Worm (Caenorhabditis elegans) whole organism, young adult: ENCODE results near the gene col-83.

ENCODE experiments used
- B0019.2 ChIP-seq: fragments of 200-800 bp; sonication (Bioruptor generic); conservative IDR thresholded peaks from 2 replicates; pipeline ENCODE4 v1.3.6; 2022; ENCODE audit warnings: missing genetic modification reagents, missing genetic modification characterization, missing compliant biosample characterization
- ZK185.1 ChIP-seq: sonication (generic microtip); optimal IDR thresholded peaks from 2 replicates; lab custom pipeline; 2016; ENCODE audit warnings: mild to moderate bottlenecking, missing genetic modification characterization, missing compliant biosample characterization; ENCODE audit not compliant: poor library complexity, severe bottlenecking
- ama-1 ChIP-seq, 3 experiments: fragments of 150-350 bp in 1 of 3; sonication (generic microtip) in 2 of 3; optimal IDR thresholded peaks; 2 replicates each; lab custom pipeline; 2014 to 2018; ENCODE audit warnings: missing biosample characterization in 2 of 3, missing genetic modification characterization in 2 of 3, missing genetic modification reagents in 2 of 3
- attf-3 ChIP-seq: fragments of 200-800 bp; sonication (Bioruptor generic); conservative IDR thresholded peaks from 2 replicates; pipeline ENCODE4 v1.3.6; 2022; ENCODE audit warnings: missing genetic modification reagents, missing genetic modification characterization, missing compliant biosample characterization
- ceh-100 ChIP-seq: fragments of 200-800 bp; sonication (Bioruptor generic); IDR thresholded peaks from 2 replicates; pipeline ENCODE4 v1.3.6; 2022; ENCODE audit warnings: missing genetic modification reagents, missing genetic modification characterization, missing compliant biosample characterization
- dpl-1 ChIP-seq: fragments of 150-350 bp; optimal IDR thresholded peaks from 2 replicates; lab custom pipeline; 2014; ENCODE audit warnings: missing biosample characterization, missing genetic modification reagents, missing genetic modification characterization
- efl-1 ChIP-seq: fragments of 150-350 bp; optimal IDR thresholded peaks from 2 replicates; lab custom pipeline; 2014; ENCODE audit warnings: missing biosample characterization, missing genetic modification reagents, missing genetic modification characterization
- him-1 ChIP-seq: sonication (generic microtip); optimal IDR thresholded peaks from 2 replicates; lab custom pipeline; 2016; ENCODE audit warnings: missing genotype, missing genetic modification reagents, missing genetic modification characterization, missing compliant biosample characterization
- let-526 ChIP-seq: fragments of 200-800 bp; sonication (Bioruptor generic); IDR thresholded peaks from 2 replicates; pipeline ENCODE4 v1.3.6; 2022; ENCODE audit warnings: missing genetic modification reagents, missing genetic modification characterization, missing compliant biosample characterization
- madf-3 ChIP-seq: fragments of 200-800 bp; sonication (Bioruptor generic); IDR thresholded peaks from 2 replicates; pipeline ENCODE4 v1.3.6; 2022; ENCODE audit warnings: missing genetic modification reagents, missing genetic modification characterization, missing compliant biosample characterization
- madf-8 ChIP-seq: fragments of 200-800 bp; sonication (Bioruptor generic); conservative IDR thresholded peaks from 2 replicates; pipeline ENCODE4 v1.3.6; 2022; ENCODE audit warnings: missing genetic modification reagents, missing genetic modification characterization, missing compliant biosample characterization
- nhr-120 ChIP-seq: fragments of 200-800 bp; sonication (Bioruptor generic); IDR thresholded peaks from 2 replicates; pipeline ENCODE4 v1.3.6; 2022; ENCODE audit warnings: missing genetic modification characterization, missing compliant biosample characterization
- pha-4 ChIP-seq: fragments of 150-350 bp; sonication (generic microtip); optimal IDR thresholded peaks from 2 replicates; lab custom pipeline; 2014; ENCODE audit warnings: missing biosample characterization, missing genetic modification reagents, missing genetic modification characterization
- ztf-6 ChIP-seq: fragments of 200-800 bp; sonication (Bioruptor generic); IDR thresholded peaks from 2 replicates; pipeline ENCODE4 v1.3.6; 2022; ENCODE audit warnings: missing genetic modification reagents, missing genetic modification characterization, missing compliant biosample characterization

DNA sequence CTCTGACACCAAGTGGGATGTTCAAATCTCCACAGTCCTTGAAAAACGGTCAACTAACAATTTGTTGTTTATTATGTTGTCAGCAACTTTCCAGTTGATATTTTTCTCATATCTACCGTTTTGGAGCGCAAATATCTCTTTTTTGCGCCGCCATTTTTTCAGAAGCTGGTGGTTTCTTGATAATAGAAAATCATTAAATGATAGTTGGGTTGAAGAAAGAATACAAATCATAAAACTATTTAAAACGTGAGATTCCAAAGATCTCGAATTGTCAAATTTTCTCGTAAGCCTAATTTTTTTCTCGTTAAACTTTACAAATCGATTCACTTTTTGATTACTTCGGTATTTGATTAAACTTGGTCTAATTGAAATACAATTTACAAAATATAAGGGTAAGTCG, 46.6 kb upstream of the col-83 start, which contains the start of gene rpl-42:
- no peak for TF ChIP-seq madf-3
- TF ChIP-seq nhr-120 (GFP tag; lab: Robert Waterston, UW): no peak
- no peak for TF ChIP-seq ceh-100 (GFP tag; lab: Robert Waterston, UW)
- no peak for TF ChIP-seq dpl-1 (GFP tag; lab: Kevin White, UChicago)
- no peak for TF ChIP-seq pha-4 (tag; lab: Kevin White, UChicago)
- TF ChIP-seq let-526 (GFP tag; lab: Robert Waterston, UW): no peak
- TF ChIP-seq ama-1 (optimal IDR thresholded peaks at IDR 0.05; lab: Kevin White, UChicago): no peak
- no peak for TF ChIP-seq ama-1 (GFP tag; optimal IDR thresholded peaks at IDR 0.05; lab: Kevin White, UChicago)
- no peak for TF ChIP-seq madf-8 (GFP tag; lab: Robert Waterston, UW)
- TF ChIP-seq him-1 (tag; lab: Kevin White, UChicago): no peak
- no peak for TF ChIP-seq ztf-6
- TF ChIP-seq B0019.2 (GFP tag; lab: Robert Waterston, UW): no peak
- no peak for TF ChIP-seq efl-1
- no peak for TF ChIP-seq attf-3 (GFP tag; lab: Robert Waterston, UW)
- no peak for TF ChIP-seq ZK185.1 (tag; lab: Kevin White, UChicago)
